Worm (Caenorhabditis elegans) whole organism, mixed stage, embryonic: ENCODE measurements around the gene C45G9.10.

Source experiments
- elt-1 ChIP-seq: sonication (generic microtip); optimal IDR thresholded peaks from 2 replicates; lab custom pipeline; 2017; ENCODE audit warnings: missing genetic modification characterization, mild to moderate bottlenecking, missing compliant biosample characterization, antibody characterized with exemption, moderate library complexity, borderline replicate concordance; ENCODE audit not compliant: insufficient read depth
- lsy-2 ChIP-seq: fragments of 150-350 bp; optimal IDR thresholded peaks from 2 replicates; lab custom pipeline; 2014; ENCODE audit warnings: missing biosample characterization, missing genetic modification characterization
- snpc-4 ChIP-seq: fragments of 150-350 bp; optimal IDR thresholded peaks from 2 replicates; lab custom pipeline; 2014; ENCODE audit warnings: missing biosample characterization, missing genetic modification characterization
- unc-62 ChIP-seq: fragments of 150-350 bp; optimal IDR thresholded peaks from 2 replicates; lab custom pipeline; 2014; ENCODE audit warnings: missing biosample characterization, missing genetic modification reagents, missing genetic modification characterization
- ztf-11 ChIP-seq: fragments of 150-350 bp; optimal IDR thresholded peaks from 2 replicates; lab custom pipeline; 2014; ENCODE audit warnings: missing biosample characterization, missing genetic modification characterization

DNA sequence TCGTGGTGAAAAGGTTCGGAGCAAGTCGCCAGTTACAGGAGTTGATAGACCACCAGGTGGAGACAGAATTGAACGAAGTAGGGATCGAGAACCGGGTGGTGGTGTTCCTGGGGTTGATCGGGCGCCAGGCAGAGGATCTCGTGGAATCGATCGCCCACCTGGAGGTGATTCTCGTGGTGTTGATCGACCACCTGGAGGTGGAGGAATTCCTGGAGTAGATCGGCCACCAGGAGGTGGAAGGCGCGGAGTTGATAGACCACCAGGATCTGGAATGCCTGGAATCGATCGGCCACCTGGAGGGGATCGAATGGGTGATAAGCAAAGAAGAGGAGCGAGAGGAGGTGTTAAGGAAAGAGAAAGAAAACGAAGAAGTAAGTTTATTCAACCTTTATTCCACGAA lies 43.8 kb upstream of the C45G9.10 start:
- TF ChIP-seq ztf-11 (no peak), lsy-2 (tag; lab: Kevin White, UChicago) (no peak), snpc-4 (tag; lab: Kevin White, UChicago) (no peak), elt-1 (tag; lab: Kevin White, UChicago) (no peak), unc-62 (no peak)
